Worm (Caenorhabditis elegans) whole organism, mixed stage, embryonic: ENCODE results near the gene K01D12.7.
A peak's percentile ranks its signal among the peaks of the same experiment; 100 is the strongest.

ENCODE experiments used
- M03D4.4 ChIP-seq: sonication (generic microtip); optimal IDR thresholded peaks from 2 replicates; lab custom pipeline; 2017; ENCODE audit warnings: mild to moderate bottlenecking, missing genetic modification characterization, missing compliant biosample characterization
- bed-3 ChIP-seq: fragments of 200-800 bp; sonication (Bioruptor generic); optimal IDR thresholded peaks from 3 replicates; lab custom pipeline; 2018; ENCODE audit warnings: mild to moderate bottlenecking, missing genetic modification characterization, moderate library complexity, missing compliant biosample characterization
- blmp-1 ChIP-seq: fragments of 150-350 bp; optimal IDR thresholded peaks from 2 replicates; lab custom pipeline; 2014; ENCODE audit warnings: missing biosample characterization, missing genetic modification characterization
- ceh-39 ChIP-seq: fragments of 150-350 bp; optimal IDR thresholded peaks from 2 replicates; lab custom pipeline; 2014; ENCODE audit warnings: missing biosample characterization, missing genetic modification characterization
- ceh-43 ChIP-seq: fragments of 200-800 bp; sonication (Bioruptor generic); optimal IDR thresholded peaks from 2 replicates; lab custom pipeline; 2018; ENCODE audit warnings: mild to moderate bottlenecking, missing genetic modification characterization, moderate library complexity, missing compliant biosample characterization
- ceh-83 ChIP-seq: fragments of 200-800 bp; sonication (Bioruptor generic); optimal IDR thresholded peaks from 2 replicates; lab custom pipeline; 2018; ENCODE audit warnings: mild to moderate bottlenecking, missing genetic modification characterization, missing compliant biosample characterization
- ces-1 ChIP-seq: fragments of 150-350 bp; optimal IDR thresholded peaks from 2 replicates; lab custom pipeline; 2014; ENCODE audit warnings: missing biosample characterization, missing genetic modification reagents, missing genetic modification characterization
- cnd-1 ChIP-seq: fragments of 200-800 bp; sonication (Bioruptor generic); optimal IDR thresholded peaks from 2 replicates; lab custom pipeline; 2018; ENCODE audit warnings: mild to moderate bottlenecking, missing genetic modification characterization, missing compliant biosample characterization
- drap-1 ChIP-seq: fragments of 200-800 bp; sonication (Bioruptor generic); optimal IDR thresholded peaks from 3 replicates; lab custom pipeline; 2018; ENCODE audit warnings: mild to moderate bottlenecking, missing genetic modification characterization, missing compliant biosample characterization
- elt-1 ChIP-seq: sonication (generic microtip); optimal IDR thresholded peaks from 2 replicates; lab custom pipeline; 2017; ENCODE audit warnings: missing genetic modification characterization, mild to moderate bottlenecking, missing compliant biosample characterization, antibody characterized with exemption, moderate library complexity, borderline replicate concordance; ENCODE audit not compliant: insufficient read depth
- elt-3 ChIP-seq: fragments of 150-350 bp; optimal IDR thresholded peaks from 2 replicates; lab custom pipeline; 2014; ENCODE audit warnings: missing biosample characterization, missing genetic modification characterization
- flh-1 ChIP-seq: fragments of 200-800 bp; sonication (Bioruptor generic); optimal IDR thresholded peaks from 2 replicates; lab custom pipeline; 2018; ENCODE audit warnings: mild to moderate bottlenecking, missing genetic modification characterization, moderate library complexity, missing compliant biosample characterization
- ham-2 ChIP-seq: fragments of 200-800 bp; sonication (Bioruptor generic); optimal IDR thresholded peaks from 2 replicates; lab custom pipeline; 2018; ENCODE audit warnings: mild to moderate bottlenecking, missing genetic modification characterization, missing compliant biosample characterization
- hlh-1 ChIP-seq: fragments of 150-350 bp; optimal IDR thresholded peaks from 2 replicates; lab custom pipeline; 2014; ENCODE audit warnings: missing biosample characterization, missing genetic modification reagents, missing genetic modification characterization
- lin-13 ChIP-seq: fragments of 150-350 bp; optimal IDR thresholded peaks from 2 replicates; lab custom pipeline; 2014; ENCODE audit warnings: missing biosample characterization, missing genetic modification characterization
- lin-32 ChIP-seq: fragments of 200-800 bp; sonication (Bioruptor generic); optimal IDR thresholded peaks from 2 replicates; lab custom pipeline; 2018; ENCODE audit warnings: mild to moderate bottlenecking, missing genetic modification characterization, missing compliant biosample characterization
- lsy-2 ChIP-seq: fragments of 150-350 bp; optimal IDR thresholded peaks from 2 replicates; lab custom pipeline; 2014; ENCODE audit warnings: missing biosample characterization, missing genetic modification characterization
- mab-5 ChIP-seq: fragments of 150-350 bp; optimal IDR thresholded peaks from 2 replicates; lab custom pipeline; 2014; ENCODE audit warnings: missing biosample characterization, missing genetic modification characterization
- mep-1 ChIP-seq: fragments of 150-350 bp; optimal IDR thresholded peaks from 2 replicates; lab custom pipeline; 2017; ENCODE audit warnings: missing biosample characterization, missing genetic modification reagents, missing genetic modification characterization, inconsistent platforms
- mls-2 ChIP-seq: sonication (generic microtip); optimal IDR thresholded peaks from 2 replicates; lab custom pipeline; 2016; ENCODE audit warnings: mild to moderate bottlenecking, missing genetic modification characterization, moderate library complexity, missing compliant biosample characterization
- nhr-12 ChIP-seq: fragments of 150-350 bp; optimal IDR thresholded peaks from 2 replicates; lab custom pipeline; 2014; ENCODE audit warnings: missing biosample characterization, missing genetic modification characterization
- nhr-2 ChIP-seq: fragments of 150-350 bp; optimal IDR thresholded peaks from 2 replicates; lab custom pipeline; 2014; ENCODE audit warnings: missing biosample characterization, missing genetic modification characterization
- nhr-237 ChIP-seq: fragments of 150-350 bp; optimal IDR thresholded peaks from 2 replicates; lab custom pipeline; 2014; ENCODE audit warnings: missing biosample characterization, missing genetic modification characterization
- nhr-28 ChIP-seq: fragments of 150-350 bp; optimal IDR thresholded peaks from 2 replicates; lab custom pipeline; 2014; ENCODE audit warnings: missing biosample characterization, missing genetic modification characterization
- nhr-76 ChIP-seq: sonication (generic microtip); optimal IDR thresholded peaks from 2 replicates; lab custom pipeline; 2017; ENCODE audit warnings: missing biosample characterization, missing genetic modification characterization
- pha-4 ChIP-seq: fragments of 150-350 bp; optimal IDR thresholded peaks from 2 replicates; lab custom pipeline; 2018; ENCODE audit warnings: missing biosample characterization, missing genetic modification reagents, missing genetic modification characterization
- sem-2 ChIP-seq: fragments of 200-800 bp; sonication (Bioruptor generic); optimal IDR thresholded peaks from 2 replicates; lab custom pipeline; 2018; ENCODE audit warnings: mild to moderate bottlenecking, missing genetic modification characterization, missing compliant biosample characterization
- snpc-4 ChIP-seq: fragments of 150-350 bp; optimal IDR thresholded peaks from 2 replicates; lab custom pipeline; 2014; ENCODE audit warnings: missing biosample characterization, missing genetic modification characterization
- sptf-1 ChIP-seq: sonication (generic microtip); optimal IDR thresholded peaks from 2 replicates; lab custom pipeline; 2017; ENCODE audit warnings: mild to moderate bottlenecking, missing genetic modification characterization, moderate library complexity, missing compliant biosample characterization
- tbx-8 ChIP-seq: fragments of 200-800 bp; sonication (Bioruptor generic); optimal IDR thresholded peaks from 2 replicates; lab custom pipeline; 2018; ENCODE audit warnings: mild to moderate bottlenecking, missing genetic modification characterization, moderate library complexity, missing compliant biosample characterization
- unc-120 ChIP-seq: sonication (generic microtip); optimal IDR thresholded peaks from 2 replicates; lab custom pipeline; 2017; ENCODE audit warnings: missing genetic modification characterization, missing compliant biosample characterization; ENCODE audit not compliant: poor library complexity, severe bottlenecking
- unc-39 ChIP-seq: fragments of 150-350 bp; optimal IDR thresholded peaks from 2 replicates; lab custom pipeline; 2014; ENCODE audit warnings: missing biosample characterization, missing genetic modification characterization
- unc-62 ChIP-seq: fragments of 150-350 bp; optimal IDR thresholded peaks from 2 replicates; lab custom pipeline; 2014; ENCODE audit warnings: missing biosample characterization, missing genetic modification reagents, missing genetic modification characterization
- ztf-11 ChIP-seq: fragments of 150-350 bp; optimal IDR thresholded peaks from 2 replicates; lab custom pipeline; 2014; ENCODE audit warnings: missing biosample characterization, missing genetic modification characterization

Gene K01D12.7

ce11 chrV:12401383-12401782, at the start of gene K01D12.7:
Gene K01D12.7, minus strand, starts transcription at chrV:12401483.
- TF ChIP-seq nhr-2 (tag; lab: Kevin White, UChicago) (no peak), cnd-1 (no peak), bed-3 (GFP tag; lab: Kevin White, UChicago) (no peak), drap-1 (no peak), snpc-4 (tag; lab: Kevin White, UChicago) (no peak), ceh-43 (GFP tag; lab: Kevin White, UChicago) (no peak), elt-1 (tag; lab: Kevin White, UChicago) (no peak), ceh-83 (GFP tag; lab: Kevin White, UChicago) (no peak), mab-5 (tag; lab: Kevin White, UChicago) (no peak), flh-1 (no peak), sptf-1 (tag; lab: Kevin White, UChicago) (no peak), mls-2 (tag; lab: Kevin White, UChicago) (no peak), ham-2 (GFP tag; lab: Kevin White, UChicago) (no peak), nhr-237 (no peak), nhr-76 (tag; lab: Kevin White, UChicago) (no peak), elt-3 (tag; lab: Kevin White, UChicago) (no peak), tbx-8 (GFP tag; lab: Kevin White, UChicago) (no peak), mep-1 (tag; lab: Kevin White, UChicago) (no peak)

- TF ChIP-seq mep-1 (tag; lab: Kevin White, UChicago) = no peak
- TF ChIP-seq ces-1 (GFP tag; lab: Kevin White, UChicago) = peak; percentile 53
- TF ChIP-seq nhr-28 = no peak
- TF ChIP-seq lsy-2 (tag; lab: Kevin White, UChicago) = peak; percentile 20
These were observed 49.2 kb upstream of the K01D12.7 start, which contains the start of gene F28C1.1 for ce11 chrV:12450441-12450840. Gene F28C1.1, plus strand, starts transcription at chrV:12450805.

ce11 chrV:12449902-12450301, 48.6 kb upstream of the K01D12.7 start, which contains the start of gene C54D10.10:
Gene C54D10.10, minus strand, starts transcription at chrV:12450002.
- TF ChIP-seq lin-13 = no peak
- no peak for TF ChIP-seq ces-1 (GFP tag; lab: Kevin White, UChicago)
- TF ChIP-seq unc-62 (GFP tag; lab: Kevin White, UChicago) = no peak
- TF ChIP-seq ceh-39 = no peak

- TF ChIP-seq tbx-8 (GFP tag; lab: Kevin White, UChicago) (no peak), nhr-28 (no peak), hlh-1 (tag; lab: Kevin White, UChicago) (no peak), ztf-11 (tag; lab: Kevin White, UChicago) (no peak), unc-39 (no peak), mab-5 (tag; lab: Kevin White, UChicago) (no peak), ceh-43 (GFP tag; lab: Kevin White, UChicago) (no peak)
These were observed 45.6 kb upstream of the K01D12.7 start, which contains the start of the genes pals-38 and C54D10.9 for ce11 chrV:12446895-12447294. Gene pals-38, minus strand, starts transcription at chrV:12446995. Gene C54D10.9, plus strand, starts transcription at chrV:12447153.

ce11 chrV:12443754-12444153, 42.5 kb upstream of the K01D12.7 start, which contains the start of gene pals-39:
Gene pals-39, minus strand, starts transcription at chrV:12443854.
- TF ChIP-seq tbx-8 (GFP tag; lab: Kevin White, UChicago) (no peak), unc-62 (GFP tag; lab: Kevin White, UChicago) (no peak), hlh-1 (tag; lab: Kevin White, UChicago) (no peak), lin-32 (GFP tag; lab: Kevin White, UChicago) (no peak), nhr-12 (tag; lab: Kevin White, UChicago) (no peak), ceh-39 (no peak), cnd-1 (no peak), unc-39 (no peak), unc-120 (tag; lab: Kevin White, UChicago) (no peak), nhr-28 (no peak), M03D4.4 (tag; lab: Kevin White, UChicago) (no peak), elt-1 (tag; lab: Kevin White, UChicago) (no peak), flh-1 (no peak), blmp-1 (tag; lab: Kevin White, UChicago) (no peak), lsy-2 (tag; lab: Kevin White, UChicago) (no peak), nhr-237 (no peak), drap-1 (no peak), pha-4 (tag; lab: Kevin White, UChicago) (no peak), ham-2 (GFP tag; lab: Kevin White, UChicago) (no peak), sem-2 (no peak)
